Worm (Caenorhabditis elegans) whole organism, L4/young adult: Measurements from ENCODE around the gene M01A8.1.
A peak's percentile ranks its signal among the peaks of the same experiment; 100 is the strongest.

Source experiments
- W03F9.2 ChIP-seq: fragments of 150-350 bp; optimal IDR thresholded peaks from 2 replicates; lab custom pipeline; 2014; ENCODE audit warnings: missing biosample characterization, missing genetic modification characterization
- dao-5 ChIP-seq: sonication (generic microtip); optimal IDR thresholded peaks from 2 replicates; lab custom pipeline; 2016; ENCODE audit warnings: missing genotype, missing genetic modification characterization, moderate library complexity, missing compliant biosample characterization
- him-1 ChIP-seq: sonication (generic microtip); optimal IDR thresholded peaks from 2 replicates; lab custom pipeline; 2016; ENCODE audit warnings: missing genotype, missing genetic modification reagents, missing genetic modification characterization, missing compliant biosample characterization

The M01A8.1 gene

ce11 chrIII:9256961-9257360 is at the start of gene M01A8.1:
Gene M01A8.1, plus strand, starts transcription at chrIII:9257261.
- TF ChIP-seq W03F9.2 (tag; lab: Kevin White, UChicago), result no peak
- TF ChIP-seq dao-5, result no peak
- no peak for TF ChIP-seq him-1 (tag; lab: Kevin White, UChicago)

DNA sequence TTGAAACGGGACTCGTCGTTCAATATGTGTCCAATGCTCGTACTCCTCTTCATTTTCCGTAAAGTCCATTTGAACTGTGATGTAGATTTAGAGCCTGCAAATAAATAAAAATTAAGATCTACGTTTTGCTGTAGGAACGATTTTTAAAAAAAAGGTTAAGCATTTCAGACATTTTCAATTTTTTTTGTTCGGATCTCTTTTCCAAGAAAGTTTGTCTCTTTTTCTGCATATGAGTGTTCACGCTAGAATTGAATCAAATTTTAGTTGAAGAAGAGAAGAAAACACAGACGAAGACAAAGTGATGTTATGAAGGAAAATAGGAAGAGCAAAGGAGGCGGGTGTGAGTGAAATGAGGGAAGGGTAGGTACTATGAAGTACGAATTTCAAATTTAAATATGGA is 41.7 kb upstream of the M01A8.1 start, which contains the start of gene npr-29:
Gene npr-29, minus strand, starts transcription at position 101 of the 400 bp plus-strand sequence.
- TF ChIP-seq him-1 (tag; lab: Kevin White, UChicago) (no peak), dao-5 (no peak), W03F9.2 (tag; lab: Kevin White, UChicago) (no peak)

DNA sequence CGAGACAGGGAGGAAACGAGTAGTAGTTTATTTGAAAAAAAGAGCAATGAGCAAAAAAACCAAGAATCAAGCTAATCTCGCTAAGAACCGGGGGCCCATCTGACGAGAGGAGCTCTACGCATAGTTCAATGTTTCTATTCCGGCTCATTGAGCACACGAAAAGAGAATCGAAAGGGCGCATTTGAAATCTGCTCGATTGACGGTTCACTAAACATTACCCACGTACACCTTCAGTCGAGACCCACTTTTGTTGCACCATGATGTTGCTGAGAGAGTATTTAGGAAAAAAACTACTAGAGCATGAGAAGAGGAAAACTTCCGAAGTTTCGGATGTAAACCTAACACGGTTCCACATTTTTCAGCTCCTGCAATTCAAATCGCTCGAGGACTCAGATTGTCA is 32.1 kb upstream of the M01A8.1 start:
- TF ChIP-seq W03F9.2 (tag; lab: Kevin White, UChicago) (no peak), dao-5 (no peak), him-1 (tag; lab: Kevin White, UChicago) (no peak)

DNA sequence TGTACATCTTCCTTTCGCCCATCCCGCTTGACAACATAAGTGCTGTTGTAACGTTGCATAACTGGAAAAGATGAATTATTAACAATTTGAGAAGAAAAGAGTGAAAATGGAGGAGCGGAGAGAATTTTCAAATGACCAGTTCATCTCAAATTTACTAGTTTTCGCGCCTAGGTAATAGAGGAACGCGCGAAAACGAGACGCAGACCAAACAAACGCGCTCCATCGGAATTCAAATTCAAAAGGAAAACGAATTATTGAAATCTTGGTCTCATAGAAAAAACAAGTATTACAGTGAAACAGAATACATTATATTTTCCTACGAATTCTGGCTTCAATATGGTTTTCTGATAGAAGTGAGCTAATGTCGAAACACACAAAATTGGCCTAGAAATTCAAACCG is 28.9 kb upstream of the M01A8.1 start:
- no peak for TF ChIP-seq him-1 (tag; lab: Kevin White, UChicago)
- no peak for TF ChIP-seq dao-5
- no peak for TF ChIP-seq W03F9.2 (tag; lab: Kevin White, UChicago)

DNA sequence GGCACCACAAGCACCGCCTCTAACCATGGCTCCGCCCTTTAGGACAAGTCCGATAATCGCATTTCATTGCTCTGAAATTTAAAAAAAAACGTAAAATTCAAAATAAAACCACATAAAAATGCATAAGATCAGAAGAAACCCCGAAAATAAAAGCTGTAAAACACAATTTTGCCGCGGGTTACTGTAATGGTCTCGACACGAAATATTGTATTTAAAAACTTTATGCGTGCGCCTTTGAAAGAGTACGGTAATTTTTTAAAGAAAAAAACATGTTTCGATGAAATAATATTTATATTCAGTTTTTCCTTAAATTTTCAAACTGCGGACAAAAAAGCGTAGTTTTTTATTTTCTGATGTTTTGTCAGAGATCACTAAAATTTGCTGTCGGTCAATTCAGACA is 28.3 kb upstream of the M01A8.1 start, which contains the start of gene rnr-1:
Gene rnr-1, minus strand, starts transcription at position 77 of the 400 bp plus-strand sequence.
- no peak for TF ChIP-seq him-1 (tag; lab: Kevin White, UChicago)
- no peak for TF ChIP-seq dao-5
- TF ChIP-seq W03F9.2 (tag; lab: Kevin White, UChicago), result no peak

DNA sequence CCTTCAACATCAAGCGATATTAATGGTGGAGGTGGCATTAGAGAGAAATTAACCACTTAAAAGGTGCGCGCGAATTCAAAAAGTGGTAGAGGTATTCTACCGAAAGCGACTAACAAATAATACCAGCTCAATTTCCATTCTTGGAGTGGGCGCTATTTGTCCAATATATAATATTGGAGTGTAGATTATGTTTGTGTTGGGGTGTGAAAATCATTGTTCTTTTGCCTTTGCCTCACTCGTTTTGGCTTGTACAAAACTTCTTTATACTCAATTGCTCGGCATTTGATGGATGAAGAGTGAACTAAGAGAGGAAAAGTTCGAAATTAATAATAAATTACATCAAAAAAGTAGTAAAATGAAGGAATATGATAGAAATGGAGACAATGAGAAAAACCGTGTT is 25.9 kb upstream of the M01A8.1 start, which contains the start of gene T23G5.3:
Gene T23G5.3, minus strand, starts transcription at position 101 of the 400 bp plus-strand sequence.
- TF ChIP-seq him-1 (tag; lab: Kevin White, UChicago) (no peak), W03F9.2 (tag; lab: Kevin White, UChicago) (no peak), dao-5 (no peak)

- TF ChIP-seq him-1 (tag; lab: Kevin White, UChicago) (no peak), W03F9.2 (tag; lab: Kevin White, UChicago) (no peak), dao-5 (no peak)
Observed at ce11 chrIII:9236228-9236627, 20.8 kb upstream of the M01A8.1 start, which contains the start of gene T23G5.2. Gene T23G5.2, minus strand, starts transcription at chrIII:9236328.

- TF ChIP-seq W03F9.2 (tag; lab: Kevin White, UChicago) (no peak), dao-5 (no peak), him-1 (tag; lab: Kevin White, UChicago) (no peak)
Observed at ce11 chrIII:9237626-9238025, 19.4 kb upstream of the M01A8.1 start.

DNA sequence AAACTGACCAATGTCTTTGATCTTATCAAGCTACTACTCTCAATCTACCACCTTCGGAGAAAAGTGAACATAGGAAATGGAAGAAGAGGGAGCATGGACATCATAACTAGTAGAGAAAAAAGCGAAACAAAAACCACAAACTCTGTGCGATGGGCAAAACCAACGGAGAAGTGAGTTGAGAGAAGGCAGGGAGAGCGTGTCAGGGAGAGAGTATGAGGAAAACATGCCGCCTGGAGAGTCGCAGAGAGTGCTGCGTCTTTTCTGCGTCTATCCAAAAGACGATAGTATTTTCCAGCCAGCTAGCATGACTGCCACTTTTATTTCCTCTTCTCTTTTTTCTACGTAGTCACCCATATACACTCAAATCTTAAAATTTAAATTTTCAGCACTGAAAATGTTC is 17.1 kb upstream of the M01A8.1 start, which contains the start of gene saeg-2:
Gene saeg-2, plus strand, starts transcription at position 381 of the 400 bp plus-strand sequence.
- TF ChIP-seq dao-5 (no peak), W03F9.2 (tag; lab: Kevin White, UChicago) (peak; percentile 51), him-1 (tag; lab: Kevin White, UChicago) (no peak)

- TF ChIP-seq him-1 (tag; lab: Kevin White, UChicago) (no peak), W03F9.2 (tag; lab: Kevin White, UChicago) (no peak), dao-5 (no peak)
Observed at ce11 chrIII:9242675-9243074, 14.4 kb upstream of the M01A8.1 start, which contains the start of gene dat-1. Gene dat-1, plus strand, starts transcription at chrIII:9242975.

DNA sequence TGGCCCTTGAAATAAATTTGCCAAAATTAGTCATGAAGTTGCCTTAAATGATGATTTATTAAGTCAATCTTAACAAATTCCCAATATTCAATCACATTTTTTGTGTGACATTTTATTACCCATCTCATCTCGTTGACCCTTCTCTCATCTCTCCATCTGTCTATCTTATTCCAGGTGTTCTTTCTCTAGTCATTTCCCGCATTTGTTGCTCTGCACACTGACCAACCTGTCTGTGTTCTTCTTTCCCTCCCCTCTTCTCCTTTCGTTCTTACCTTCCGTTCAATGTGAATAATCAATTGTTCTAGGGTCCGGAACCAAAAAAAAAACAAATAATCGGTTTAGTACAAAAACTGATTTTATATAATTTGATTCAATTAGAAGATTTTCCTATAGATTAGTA is 9.8 kb upstream of the M01A8.1 start, which contains the start of gene T02C1.1:
Gene T02C1.1, plus strand, starts transcription at position 305 of the 400 bp plus-strand sequence.
- TF ChIP-seq him-1 (tag; lab: Kevin White, UChicago), result no peak
- TF ChIP-seq W03F9.2 (tag; lab: Kevin White, UChicago), result no peak
- TF ChIP-seq dao-5, result no peak

DNA sequence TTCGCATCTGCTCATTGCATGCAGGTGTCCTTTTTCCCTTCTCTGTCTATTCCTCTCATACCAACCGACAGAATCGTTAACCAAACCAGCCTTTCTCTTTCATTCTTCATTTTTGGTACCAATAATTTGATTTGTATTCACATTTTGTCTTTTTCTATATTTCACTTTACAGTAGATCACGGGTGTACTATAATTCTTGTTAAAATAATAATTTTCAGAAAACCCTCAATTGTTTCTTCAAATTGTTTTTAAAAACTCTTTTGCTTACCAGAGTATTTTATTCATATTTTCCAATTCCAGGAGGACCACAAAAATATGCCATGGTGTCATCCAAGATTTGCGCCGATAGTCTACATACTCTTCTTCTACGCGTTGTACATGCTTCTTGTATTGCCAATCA is 6.3 kb upstream of the M01A8.1 start, which contains the start of gene T02C1.2:
Gene T02C1.2, plus strand, starts transcription at position 301 of the 400 bp plus-strand sequence.
- no peak for TF ChIP-seq dao-5
- no peak for TF ChIP-seq W03F9.2 (tag; lab: Kevin White, UChicago)
- TF ChIP-seq him-1 (tag; lab: Kevin White, UChicago), result no peak

DNA sequence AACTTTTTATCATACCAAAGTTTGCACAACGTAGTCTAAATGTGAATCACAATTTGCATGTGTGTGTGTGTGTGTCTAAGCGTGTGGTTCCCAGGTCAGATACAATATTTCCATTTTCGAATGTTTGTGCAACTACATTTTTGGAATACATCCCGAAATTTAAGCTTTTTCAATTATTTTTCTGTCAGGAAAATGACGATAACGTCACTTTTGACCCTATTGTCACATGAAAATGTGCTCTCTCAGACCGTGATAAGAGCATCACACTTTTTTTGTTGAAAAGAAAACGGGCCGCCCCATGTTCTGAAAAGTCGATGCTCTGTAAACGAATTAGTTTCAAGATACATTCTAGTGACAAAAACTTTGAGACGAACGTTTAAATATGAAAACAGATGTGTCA is 2.1 kb upstream of the M01A8.1 start:
- TF ChIP-seq him-1 (tag; lab: Kevin White, UChicago) (no peak), W03F9.2 (tag; lab: Kevin White, UChicago) (no peak), dao-5 (no peak)

- TF ChIP-seq W03F9.2 (tag; lab: Kevin White, UChicago), result no peak
- TF ChIP-seq dao-5, result no peak
- TF ChIP-seq him-1 (tag; lab: Kevin White, UChicago), result no peak
Observed at ce11 chrIII:9255801-9256200, 1.3 kb upstream of the M01A8.1 start.

- no peak for TF ChIP-seq him-1 (tag; lab: Kevin White, UChicago)
- no peak for TF ChIP-seq dao-5
- no peak for TF ChIP-seq W03F9.2 (tag; lab: Kevin White, UChicago)
Observed at ce11 chrIII:9258510-9258909, 1.4 kb downstream of the M01A8.1 start.
